Fruit fly (Drosophila melanogaster) whole organism, embryonic: ENCODE measurements around the gene CG14015.
A peak's percentile ranks its signal among the peaks of the same experiment; 100 is the strongest.

ENCODE experiments used
- Awh ChIP-seq: fragments of 200-800 bp; sonication (Bioruptor generic); IDR thresholded peaks from 2 replicates; pipeline ENCODE4, ENCODE4 v1.3.6; 2022; ENCODE audit warnings: missing biosample characterization, missing genetic modification characterization
- CG11247 ChIP-seq: fragments of 200-800 bp; sonication (Bioruptor generic); IDR thresholded peaks from 2 replicates; pipeline ENCODE4 v1.3.6; 2022; ENCODE audit warnings: missing biosample characterization, missing genetic modification characterization
- CG11504 ChIP-seq: fragments of 200-800 bp; sonication (Bioruptor generic); optimal IDR thresholded peaks from 3 replicates; lab custom pipeline; 2019; ENCODE audit warnings: missing biosample characterization, mild to moderate bottlenecking, missing genetic modification characterization, moderate library complexity
- CG11723 ChIP-seq: fragments of 200-800 bp; sonication (Bioruptor generic); optimal IDR thresholded peaks from 2 replicates; lab custom pipeline; 2017; ENCODE audit warnings: missing biosample characterization, mild to moderate bottlenecking, missing genetic modification characterization
- CG12155 ChIP-seq: fragments of 200-800 bp; sonication (Bioruptor generic); optimal IDR thresholded peaks from 3 replicates; lab custom pipeline; 2016; ENCODE audit warnings: missing biosample characterization, missing genetic modification characterization
- CG16863 ChIP-seq: fragments of 200-800 bp; sonication (Bioruptor generic); optimal IDR thresholded peaks from 3 replicates; lab custom pipeline; 2016; ENCODE audit warnings: missing biosample characterization, missing genetic modification characterization
- CG17361 ChIP-seq: fragments of 200-800 bp; sonication (Bioruptor generic); IDR thresholded peaks from 3 replicates; pipeline ENCODE4 v1.3.6; 2022; ENCODE audit warnings: missing biosample characterization, missing genetic modification characterization
- CG2678 ChIP-seq: fragments of 200-800 bp; sonication (Bioruptor generic); optimal IDR thresholded peaks from 3 replicates; lab custom pipeline; 2019; ENCODE audit warnings: missing biosample characterization, mild to moderate bottlenecking, missing genetic modification characterization, moderate library complexity
- CG2712 ChIP-seq: fragments of 200-800 bp; optimal IDR thresholded peaks from 3 replicates; lab custom pipeline; 2019; ENCODE audit warnings: missing biosample characterization, mild to moderate bottlenecking, missing genetic modification characterization, moderate library complexity
- CG31441 ChIP-seq: fragments of 200-800 bp; sonication (Bioruptor generic); IDR thresholded peaks from 2 replicates; pipeline ENCODE4 v1.3.6; 2022; ENCODE audit warnings: missing biosample characterization, missing genetic modification characterization
- CG34376 ChIP-seq: fragments of 200-800 bp; sonication (Bioruptor generic); optimal IDR thresholded peaks from 2 replicates; lab custom pipeline; 2018; ENCODE audit warnings: missing biosample characterization, mild to moderate bottlenecking, missing genetic modification characterization
- CG3838 ChIP-seq: fragments of 200-800 bp; sonication (Bioruptor generic); optimal IDR thresholded peaks from 3 replicates; lab custom pipeline; 2016; ENCODE audit warnings: missing biosample characterization, missing genetic modification characterization
- CG8281 ChIP-seq: fragments of 200-800 bp; sonication (Bioruptor generic); optimal IDR thresholded peaks from 2 replicates; lab custom pipeline; 2018; ENCODE audit warnings: missing biosample characterization, mild to moderate bottlenecking, missing genetic modification characterization, moderate library complexity
- CG8359 ChIP-seq: fragments of 200-800 bp; sonication (Bioruptor generic); optimal IDR thresholded peaks from 2 replicates; lab custom pipeline; 2017; ENCODE audit warnings: missing biosample characterization, mild to moderate bottlenecking, missing genetic modification characterization, borderline replicate concordance
- CG8765 ChIP-seq: fragments of 200-800 bp; sonication (Bioruptor generic); IDR thresholded peaks from 2 replicates; pipeline ENCODE4 v1.3.6; 2022; ENCODE audit warnings: missing biosample characterization, missing genetic modification characterization
- CG9797 ChIP-seq: fragments of 200-800 bp; sonication (Bioruptor generic); optimal IDR thresholded peaks from 3 replicates; lab custom pipeline; 2018; ENCODE audit warnings: missing biosample characterization, mild to moderate bottlenecking, missing genetic modification characterization
- CoRest ChIP-seq: fragments of 200-800 bp; sonication (Bioruptor generic); optimal IDR thresholded peaks from 3 replicates; lab custom pipeline; 2018; ENCODE audit warnings: missing biosample characterization, mild to moderate bottlenecking, missing genetic modification characterization, moderate library complexity
- CrebB ChIP-seq: fragments of 200-800 bp; sonication (Bioruptor generic); optimal IDR thresholded peaks from 3 replicates; lab custom pipeline; 2018; ENCODE audit warnings: missing biosample characterization, mild to moderate bottlenecking, missing genetic modification characterization
- Doc2 ChIP-seq: fragments of 200-800 bp; sonication (Bioruptor generic); IDR thresholded peaks from 2 replicates; pipeline ENCODE4 v1.3.6; 2022; ENCODE audit warnings: missing biosample characterization, missing genetic modification characterization
- Doc3 ChIP-seq: fragments of 200-800 bp; sonication (Bioruptor generic); IDR thresholded peaks from 3 replicates; pipeline ENCODE4 v1.3.6; 2022; ENCODE audit warnings: missing biosample characterization, missing genetic modification characterization; ENCODE audit not compliant: partially characterized antibody
- Drgx ChIP-seq: fragments of 200-800 bp; sonication (Bioruptor generic); IDR thresholded peaks from 2 replicates; pipeline ENCODE4 v1.3.6; 2022; ENCODE audit warnings: missing biosample characterization, missing genetic modification characterization
- ERR ChIP-seq: fragments of 200-800 bp; sonication (Bioruptor generic); optimal IDR thresholded peaks from 2 replicates; lab custom pipeline; 2016; ENCODE audit warnings: missing biosample characterization, missing genetic modification characterization
- Ets65A ChIP-seq: fragments of 200-800 bp; sonication (Bioruptor generic); peaks from one replicate; lab custom pipeline; 2016; ENCODE audit warnings: missing biosample characterization, missing genetic modification characterization
- Hmx ChIP-seq: fragments of 200-800 bp; sonication (Bioruptor generic); optimal IDR thresholded peaks from 2 replicates; lab custom pipeline; 2016; ENCODE audit warnings: missing biosample characterization, missing genetic modification characterization
- Hr51 ChIP-seq, 2 experiments: fragments of 200-800 bp; sonication (Bioruptor generic); optimal IDR thresholded peaks; 2 replicates in 1 of 2; 3 replicates in 1 of 2; lab custom pipeline; 2016 to 2018; ENCODE audit warnings: missing biosample characterization in 2 of 2, missing genetic modification characterization in 2 of 2, mild to moderate bottlenecking in 1 of 2, moderate library complexity in 1 of 2
- Sox102F ChIP-seq: fragments of 200-800 bp; sonication (Bioruptor generic); optimal IDR thresholded peaks from 2 replicates; lab custom pipeline; 2018; ENCODE audit warnings: missing biosample characterization, mild to moderate bottlenecking, missing genetic modification characterization, moderate library complexity
- Ssrp ChIP-seq: fragments of 200-800 bp; sonication (Bioruptor generic); optimal IDR thresholded peaks from 2 replicates; lab custom pipeline; 2018; ENCODE audit warnings: missing biosample characterization, mild to moderate bottlenecking, missing genetic modification characterization, moderate library complexity
- Xrp1 ChIP-seq: fragments of 200-800 bp; sonication (Bioruptor generic); IDR thresholded peaks from 2 replicates; pipeline ENCODE4 v1.3.6; 2022; ENCODE audit warnings: missing biosample characterization, missing genetic modification characterization
- ara ChIP-seq: fragments of 200-800 bp; sonication (Bioruptor generic); IDR thresholded peaks from 2 replicates; pipeline ENCODE4 v1.3.6; 2022; ENCODE audit warnings: missing biosample characterization, missing genetic modification characterization
- bbx ChIP-seq: fragments of 200-800 bp; sonication (Bioruptor generic); IDR thresholded peaks from 2 replicates; pipeline ENCODE4 v1.3.6; 2022; ENCODE audit warnings: missing biosample characterization, missing genetic modification characterization; ENCODE audit not compliant: partially characterized antibody
- bsh ChIP-seq, 2 experiments: fragments of 200-800 bp; sonication (Bioruptor generic); optimal IDR thresholded peaks; 2 replicates each; lab custom pipeline; 2017 to 2018; ENCODE audit warnings: mild to moderate bottlenecking in 2 of 2, missing biosample characterization in 2 of 2, missing genetic modification characterization in 2 of 2, moderate library complexity in 1 of 2
- dan ChIP-seq: fragments of 200-800 bp; sonication (Bioruptor generic); IDR thresholded peaks from 2 replicates; pipeline ENCODE4 v1.3.6; 2022; ENCODE audit warnings: missing biosample characterization, missing genetic modification characterization
- disco-r ChIP-seq: fragments of 200-800 bp; sonication (Bioruptor generic); optimal IDR thresholded peaks from 2 replicates; lab custom pipeline; 2016; ENCODE audit warnings: missing biosample characterization, missing genetic modification characterization
- dm ChIP-seq: fragments of 200-800 bp; sonication (Bioruptor generic); optimal IDR thresholded peaks from 3 replicates; lab custom pipeline; 2016; ENCODE audit warnings: missing biosample characterization, missing genetic modification characterization
- dmrt11E ChIP-seq: fragments of 200-800 bp; sonication (Bioruptor generic); optimal IDR thresholded peaks from 3 replicates; lab custom pipeline; 2018; ENCODE audit warnings: missing biosample characterization, mild to moderate bottlenecking, missing genetic modification characterization, moderate library complexity
- dmrt99B ChIP-seq: fragments of 200-800 bp; sonication (Bioruptor generic); optimal IDR thresholded peaks from 2 replicates; lab custom pipeline; 2018; ENCODE audit warnings: missing biosample characterization, mild to moderate bottlenecking, missing genetic modification characterization, moderate library complexity
- gem ChIP-seq: fragments of 200-800 bp; sonication (Bioruptor generic); optimal IDR thresholded peaks from 2 replicates; lab custom pipeline; 2019; ENCODE audit warnings: missing biosample characterization, mild to moderate bottlenecking, missing genetic modification characterization, moderate library complexity
- grau ChIP-seq: fragments of 200-800 bp; optimal IDR thresholded peaks from 3 replicates; lab custom pipeline; 2019; ENCODE audit warnings: missing biosample characterization, mild to moderate bottlenecking, missing genetic modification characterization, moderate library complexity
- inv ChIP-seq: fragments of 200-800 bp; sonication (Bioruptor generic); IDR thresholded peaks from 2 replicates; pipeline ENCODE4 v1.3.6; 2022; ENCODE audit warnings: missing biosample characterization, missing genetic modification characterization; ENCODE audit not compliant: partially characterized antibody
- mld ChIP-seq: fragments of 200-800 bp; sonication (Bioruptor generic); IDR thresholded peaks from 3 replicates; pipeline ENCODE4 v1.3.6; 2022; ENCODE audit warnings: missing biosample characterization, missing genetic modification characterization; ENCODE audit not compliant: partially characterized antibody
- nmo ChIP-seq: fragments of 200-800 bp; sonication (Bioruptor generic); optimal IDR thresholded peaks from 2 replicates; lab custom pipeline; 2018; ENCODE audit warnings: missing biosample characterization, mild to moderate bottlenecking, missing genetic modification characterization, moderate library complexity
- phol ChIP-seq: fragments of 200-800 bp; sonication (Bioruptor generic); optimal IDR thresholded peaks from 3 replicates; lab custom pipeline; 2018; ENCODE audit warnings: missing biosample characterization, mild to moderate bottlenecking, missing genetic modification characterization, moderate library complexity
- prd ChIP-seq, 3 experiments: fragments of >200 bp in 2 of 3; fragments of 200-800 bp in 1 of 3; sonication (Bioruptor generic) in 1 of 3; optimal IDR thresholded peaks in 2 of 3; IDR thresholded peaks in 1 of 3; 2 replicates in 2 of 3; 3 replicates in 1 of 3; pipeline versions ENCODE4 v1.3.6 to Lab custom; 2017 to 2022; ENCODE audit warnings: missing biosample characterization in 1 of 3, missing genetic modification characterization in 1 of 3
- salm ChIP-seq: fragments of 200-800 bp; sonication (Bioruptor generic); optimal IDR thresholded peaks from 2 replicates; lab custom pipeline; 2018; ENCODE audit warnings: missing biosample characterization, mild to moderate bottlenecking, missing genetic modification characterization
- sens ChIP-seq: fragments of 200-800 bp; sonication (Bioruptor generic); peaks from one replicate; lab custom pipeline; 2016; ENCODE audit warnings: missing biosample characterization, missing genetic modification characterization
- sug ChIP-seq: fragments of 200-800 bp; optimal IDR thresholded peaks from 2 replicates; lab custom pipeline; 2019; ENCODE audit warnings: missing biosample characterization, mild to moderate bottlenecking, missing genetic modification characterization, moderate library complexity
- zfh1 ChIP-seq: fragments of 200-800 bp; sonication (Bioruptor generic); IDR thresholded peaks from 3 replicates; pipeline ENCODE4 v1.3.6; 2022; ENCODE audit warnings: missing biosample characterization, missing genetic modification characterization

Gene CG14015

DNA sequence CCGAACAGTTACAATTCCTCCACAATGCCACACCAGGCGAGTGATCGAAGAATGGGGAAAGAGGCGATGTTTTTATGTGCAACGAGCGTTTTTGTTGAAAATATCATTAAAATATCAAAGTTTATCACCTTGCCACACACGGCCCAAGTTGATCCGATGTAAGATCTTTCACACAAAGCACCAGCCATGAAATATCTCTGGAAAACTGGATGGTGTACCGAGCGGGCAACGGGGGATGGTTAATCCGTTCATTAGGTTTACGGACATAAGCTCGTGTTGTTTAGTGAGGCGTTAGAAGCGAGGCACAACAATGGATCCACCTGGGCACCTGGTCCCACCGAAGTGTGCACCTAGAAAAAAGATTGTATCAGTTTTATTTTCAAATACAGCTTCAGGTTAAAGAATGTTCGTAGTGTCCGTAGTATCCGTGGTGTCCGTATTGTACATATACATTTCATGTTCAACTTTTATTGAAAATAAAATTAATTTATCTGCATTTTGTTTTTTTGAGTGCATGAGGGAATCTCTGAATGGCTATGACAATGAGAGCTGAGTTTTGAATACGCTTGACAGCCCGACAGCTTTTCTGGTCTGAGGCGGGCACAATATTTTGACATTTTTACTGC, 42.4 kb downstream of the CG14015 start (continued):
- TF ChIP-seq gem (tag; lab: Kevin White, UChicago) (peak; percentile 80), inv (GFP tag; lab: Robert Waterston, UW) (no peak), CG11247 (GFP tag; lab: Robert Waterston, UW) (peak; percentile 35; the same call in 1 of the 2 replicates), Doc3 (no peak), CG34376 (no peak), CG8765 (GFP tag; lab: Robert Waterston, UW) (no peak), CrebB (tag; lab: Kevin White, UChicago) (peak; percentile 1), CG9797 (GFP tag; lab: Kevin White, UChicago) (no peak), CG12155 (peak; percentile 4), salm (tag; lab: Kevin White, UChicago) (peak; percentile 19), disco-r (GFP tag; lab: Kevin White, UChicago) (no peak)

DNA sequence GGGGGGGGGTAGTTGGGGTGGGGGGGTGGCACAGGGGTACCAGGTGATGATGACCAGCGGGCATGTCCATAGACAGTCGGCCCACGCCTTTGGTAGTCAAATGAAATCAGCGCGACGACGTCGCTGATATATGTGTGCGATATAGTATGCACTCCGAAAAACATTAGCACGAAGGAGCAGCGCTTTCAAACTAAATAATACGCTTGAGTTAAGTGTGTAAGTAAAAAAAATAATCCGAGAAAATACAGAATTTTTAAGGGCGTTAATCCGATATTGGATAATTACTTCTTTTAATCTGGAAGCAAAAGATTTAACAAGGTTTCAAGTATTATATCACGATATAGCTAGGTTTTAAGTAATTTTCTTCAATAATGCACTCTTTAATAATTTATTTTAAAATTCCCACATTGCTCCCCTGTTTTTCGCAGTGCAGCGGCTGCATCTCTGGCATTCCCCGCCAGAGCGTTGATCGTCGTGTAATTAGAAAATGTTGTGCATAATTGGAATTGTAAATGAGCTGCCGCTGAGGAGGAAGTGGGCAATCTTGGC, 44.1 kb downstream of the CG14015 start:
- TF ChIP-seq ERR (no peak), dmrt11E (peak; percentile 2), CG31441 (GFP tag; lab: Robert Waterston, UW) (peak; percentile 34; the same call in 1 of the 2 replicates), dm (GFP tag; lab: Kevin White, UChicago) (no peak), Awh (GFP tag; lab: Robert Waterston, UW) (no peak), bbx (GFP tag; lab: Robert Waterston, UW) (no peak), sens (GFP tag; lab: Kevin White, UChicago) (peak; percentile 51), Xrp1 (GFP tag; lab: Robert Waterston, UW) (0 out of 2 replicates have a peak, but pooled peaks have one; percentile 31), CG17361 (GFP tag; lab: Robert Waterston, UW) (0 out of 3 replicates have a peak, but pooled peaks have one; percentile 19), CG8359 (no peak), zfh1 (0 out of 3 replicates have a peak, but pooled peaks have one; percentile 6), Doc2 (GFP tag; lab: Robert Waterston, UW) (no peak), Drgx (GFP tag; lab: Robert Waterston, UW) (peak; percentile 56), CG2712 (tag; lab: Kevin White, UChicago) (peak; percentile 32), prd (optimal IDR thresholded peaks at IDR 0.05; lab: Kevin White, UChicago) (no peak), prd (GFP tag; IDR thresholded peaks at IDR 0.05; lab: Robert Waterston, UW) (peak; percentile 21; the same call in 1 of the 3 replicates), CG2678 (tag; lab: Kevin White, UChicago) (no peak), CG11723 (GFP tag; lab: Kevin White, UChicago) (no peak), ara (GFP tag; lab: Robert Waterston, UW) (0 out of 2 replicates have a peak, but pooled peaks have one; percentile 18), Ets65A (GFP tag; lab: Kevin White, UChicago) (peak; percentile 88), dan (GFP tag; lab: Robert Waterston, UW) (no peak), Hmx (GFP tag; lab: Kevin White, UChicago) (no peak), bsh (GFP tag; optimal IDR thresholded peaks at IDR 0.05; lab: Kevin White, UChicago) (peak; percentile 17 to 24), CG16863 (GFP tag; lab: Kevin White, UChicago) (no peak), nmo (GFP tag; lab: Kevin White, UChicago) (peak; percentile 10), mld (GFP tag; lab: Robert Waterston, UW) (no peak), grau (tag; lab: Kevin White, UChicago) (no peak), CG8281 (tag; lab: Kevin White, UChicago) (no peak), CG11504 (tag; lab: Kevin White, UChicago) (peak; percentile 49), Ssrp (peak; percentile 7), CG3838 (GFP tag; lab: Kevin White, UChicago) (no peak), Hr51 (GFP tag; optimal IDR thresholded peaks at IDR 0.05; lab: Kevin White, UChicago) (no peak), CoRest (peak; percentile 4), sug (tag; lab: Kevin White, UChicago) (no peak), Sox102F (GFP tag; lab: Kevin White, UChicago) (peak; percentile 28), dmrt99B (tag; lab: Kevin White, UChicago) (peak; percentile 22), phol (peak; percentile 32)
